ENCODE assay signal across 1 fruit fly cellular context in the genomic region with DNA sequence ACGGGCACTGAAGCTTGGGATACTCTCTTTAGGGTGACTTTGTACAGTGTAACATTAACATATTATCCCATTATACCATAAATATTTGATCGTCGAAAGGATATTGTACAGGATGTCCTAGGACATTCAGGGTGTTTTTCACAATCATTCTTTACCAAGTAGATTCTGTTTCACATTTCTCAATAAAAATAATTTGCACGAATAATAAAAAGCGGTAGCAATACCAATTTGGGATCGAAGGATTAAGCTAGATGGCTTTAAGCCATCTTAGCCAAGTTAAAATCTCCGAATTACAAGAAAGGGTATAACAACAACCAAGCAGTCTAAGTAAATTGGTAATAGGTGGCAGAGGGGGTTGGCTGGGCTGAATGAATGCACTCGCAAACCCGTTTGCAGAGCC.
TF ChIP-seq lines count a peak whose summit lies in the region.

No protein-coding gene starts in this region.

TF ChIP-seq in whole organism, prepupa, 60 proteins besides CTCF, POLR2A, EP300 and RAD21 (continued from another document):
- TF ChIP-seq topi (GFP tag; optimal IDR thresholded peaks at IDR 0.05; lab: Kevin White, UChicago) (peak; percentile 75), CG11294 (GFP tag; IDR thresholded peaks at IDR 0.05; lab: Robert Waterston, UW) (no peak), fd59A (GFP tag; optimal IDR thresholded peaks at IDR 0.05; lab: Kevin White, UChicago) (no peak), lz (GFP tag; optimal IDR thresholded peaks at IDR 0.05; lab: Kevin White, UChicago) (peak; percentile 58), esn (GFP tag; optimal IDR thresholded peaks at IDR 0.05; lab: Kevin White, UChicago) (peak; percentile 66), Eip75B (GFP tag; optimal IDR thresholded peaks at IDR 0.05; lab: Kevin White, UChicago) (peak; percentile 29), Hr4 (GFP tag; optimal IDR thresholded peaks at IDR 0.05; lab: Kevin White, UChicago) (peak; percentile 6), Gug (GFP tag; IDR thresholded peaks at IDR 0.05; lab: Robert Waterston, UW) (no peak), OdsH (GFP tag; optimal IDR thresholded peaks at IDR 0.05; lab: Kevin White, UChicago) (peak; percentile 53), Met (GFP tag; optimal IDR thresholded peaks at IDR 0.05; lab: Kevin White, UChicago) (peak; percentile 79), CG4318 (GFP tag; optimal IDR thresholded peaks at IDR 0.05; lab: Kevin White, UChicago) (no peak), acj6 (GFP tag; optimal IDR thresholded peaks at IDR 0.05; lab: Kevin White, UChicago) (peak; percentile 45), Ets96B (tag; optimal IDR thresholded peaks at IDR 0.05; lab: Kevin White, UChicago) (peak; percentile 51), CG6163 (GFP tag; IDR thresholded peaks at IDR 0.05; lab: Robert Waterston, UW) (peak; percentile 8; the same call in 1 of the 3 replicates), CG3919 (GFP tag; optimal IDR thresholded peaks at IDR 0.05; lab: Kevin White, UChicago) (peak; percentile 31), eg (GFP tag; IDR thresholded peaks at IDR 0.05; lab: Robert Waterston, UW) (no peak), CG8119 (GFP tag; IDR thresholded peaks at IDR 0.05; lab: Robert Waterston, UW) (no peak; the same call in 2 of the 3 replicates), CG10669 (GFP tag; optimal IDR thresholded peaks at IDR 0.05; lab: Kevin White, UChicago) (peak; percentile 29), CG6854 (GFP tag; optimal IDR thresholded peaks at IDR 0.05; lab: Kevin White, UChicago) (no peak), CG6276 (GFP tag; optimal IDR thresholded peaks at IDR 0.05; lab: Kevin White, UChicago) (no peak), Sox102F (GFP tag; optimal IDR thresholded peaks at IDR 0.05; lab: Kevin White, UChicago) (peak; percentile 47), CG10631 (GFP tag; optimal IDR thresholded peaks at IDR 0.05; lab: Kevin White, UChicago) (peak; percentile 56), spab (GFP tag; optimal IDR thresholded peaks at IDR 0.05; lab: Kevin White, UChicago) (peak; percentile 36), salr (GFP tag; optimal IDR thresholded peaks at IDR 0.05; lab: Kevin White, UChicago) (peak; percentile 15 to 50), CG6792 (GFP tag; optimal IDR thresholded peaks at IDR 0.05; lab: Kevin White, UChicago) (peak; percentile 55), CG16779 (tag; optimal IDR thresholded peaks at IDR 0.05; lab: Kevin White, UChicago) (no peak), Ets21C (GFP tag; optimal IDR thresholded peaks at IDR 0.05; lab: Kevin White, UChicago) (peak; percentile 57), Eip78C (GFP tag; lab: Kevin White, UChicago) (peak; percentile 91), cyc (GFP tag; optimal IDR thresholded peaks at IDR 0.05; lab: Kevin White, UChicago) (peak; percentile 62), CG11902 (GFP tag; optimal IDR thresholded peaks at IDR 0.05; lab: Kevin White, UChicago) (peak; percentile 52)
